Fruit fly (Drosophila melanogaster): Measurements from ENCODE around the gene eIF3i.

- TF ChIP-seq CG15336 (GFP tag; IDR thresholded peaks at IDR 0.05) (no peak), CG11762 (GFP tag; optimal IDR thresholded peaks at IDR 0.05; ENCODE audit: insufficient read depth) (no peak), salr (GFP tag; optimal IDR thresholded peaks at IDR 0.05) (no peak)
Observed at dm6 chr2L:4995837-4996136, 28.2 kb upstream of the eIF3i start.
